Fruit fly (Drosophila melanogaster) whole organism, prepupa: ENCODE results near the gene CLIP-190.
A peak's percentile ranks its signal among the peaks of the same experiment; 100 is the strongest.

Experiments used
- CG10631 ChIP-seq: fragments of 200-800 bp; sonication (Bioruptor generic); optimal IDR thresholded peaks from 2 replicates; lab custom pipeline; 2016; ENCODE audit warnings: missing biosample characterization, missing genetic modification characterization
- CG10669 ChIP-seq: fragments of 200-800 bp; sonication (Bioruptor generic); optimal IDR thresholded peaks from 3 replicates; lab custom pipeline; 2018; ENCODE audit warnings: missing biosample characterization, mild to moderate bottlenecking, missing genetic modification characterization, moderate library complexity
- CG11294 ChIP-seq: fragments of 200-800 bp; sonication (Bioruptor generic); IDR thresholded peaks from 2 replicates; pipeline ENCODE4 v1.3.6; 2022; ENCODE audit warnings: missing biosample characterization, missing genetic modification characterization
- CG11762 ChIP-seq: fragments of 200-800 bp; sonication (Bioruptor generic); optimal IDR thresholded peaks from 3 replicates; lab custom pipeline; 2016; ENCODE audit warnings: missing biosample characterization, missing genetic modification characterization; ENCODE audit not compliant: insufficient read depth
- CG15336 ChIP-seq: fragments of 200-800 bp; sonication (Bioruptor generic); IDR thresholded peaks from 2 replicates; pipeline ENCODE4 v1.3.6; 2022; ENCODE audit warnings: missing biosample characterization, missing genetic modification characterization
- CG3032 ChIP-seq: fragments of 200-800 bp; optimal IDR thresholded peaks from 2 replicates; lab custom pipeline; 2019; ENCODE audit warnings: missing biosample characterization, mild to moderate bottlenecking, missing genetic modification characterization, moderate library complexity
- CG31627 ChIP-seq: fragments of 200-800 bp; sonication (Bioruptor generic); optimal IDR thresholded peaks from 3 replicates; lab custom pipeline; 2016; ENCODE audit warnings: missing biosample characterization, missing genetic modification characterization
- CG32006 ChIP-seq: fragments of 200-800 bp; sonication (Bioruptor generic); optimal IDR thresholded peaks from 3 replicates; lab custom pipeline; 2017; ENCODE audit warnings: missing biosample characterization, mild to moderate bottlenecking, missing genetic modification characterization
- CG3919 ChIP-seq: fragments of 200-800 bp; sonication (Bioruptor generic); optimal IDR thresholded peaks from 3 replicates; lab custom pipeline; 2016; ENCODE audit warnings: missing biosample characterization, missing genetic modification characterization
- CG4318 ChIP-seq: fragments of 200-800 bp; sonication (Bioruptor generic); optimal IDR thresholded peaks from 3 replicates; lab custom pipeline; 2017; ENCODE audit warnings: missing biosample characterization, mild to moderate bottlenecking, missing genetic modification characterization
- CG6163 ChIP-seq: fragments of 200-800 bp; sonication (Bioruptor generic); IDR thresholded peaks from 3 replicates; pipeline ENCODE4 v1.3.6; 2022; ENCODE audit warnings: missing biosample characterization, missing genetic modification characterization
- CG6276 ChIP-seq: fragments of 200-800 bp; sonication (Bioruptor generic); optimal IDR thresholded peaks from 2 replicates; lab custom pipeline; 2017; ENCODE audit warnings: missing biosample characterization, mild to moderate bottlenecking, missing genetic modification characterization
- CG6808 ChIP-seq: fragments of 200-800 bp; sonication (Bioruptor generic); optimal IDR thresholded peaks from 3 replicates; lab custom pipeline; 2017; ENCODE audit warnings: missing biosample characterization, missing genetic modification characterization, mild to moderate bottlenecking, moderate library complexity, missing genetic modification reagents
- CG6854 ChIP-seq: fragments of 200-800 bp; sonication (Bioruptor generic); optimal IDR thresholded peaks from 2 replicates; lab custom pipeline; 2017; ENCODE audit warnings: missing biosample characterization, mild to moderate bottlenecking, missing genetic modification characterization
- CG7368 ChIP-seq: fragments of 200-800 bp; sonication (Bioruptor generic); optimal IDR thresholded peaks from 3 replicates; lab custom pipeline; 2016; ENCODE audit warnings: missing biosample characterization, missing genetic modification characterization
- CG8119 ChIP-seq: fragments of 200-800 bp; sonication (Bioruptor generic); IDR thresholded peaks from 3 replicates; pipeline ENCODE4 v1.3.6; 2022; ENCODE audit warnings: missing biosample characterization, missing genetic modification characterization
- CG8319 ChIP-seq: fragments of 200-800 bp; sonication (Bioruptor generic); optimal IDR thresholded peaks from 3 replicates; lab custom pipeline; 2016; ENCODE audit warnings: missing biosample characterization, missing genetic modification characterization
- Eip75B ChIP-seq: fragments of 200-800 bp; sonication (Bioruptor generic); optimal IDR thresholded peaks from 3 replicates; lab custom pipeline; 2016; ENCODE audit warnings: missing biosample characterization, missing genetic modification characterization
- Eip78C ChIP-seq: fragments of 200-800 bp; sonication (Bioruptor generic); peaks from one replicate; lab custom pipeline; 2016; ENCODE audit warnings: missing biosample characterization, missing genetic modification characterization
- Eip93F ChIP-seq: fragments of 200-800 bp; sonication (Bioruptor generic); optimal IDR thresholded peaks from 2 replicates; lab custom pipeline; 2016; ENCODE audit warnings: missing biosample characterization, mild to moderate bottlenecking, missing genetic modification characterization
- Ets96B ChIP-seq: fragments of 200-800 bp; optimal IDR thresholded peaks from 2 replicates; lab custom pipeline; 2019; ENCODE audit warnings: missing biosample characterization, mild to moderate bottlenecking, missing genetic modification characterization, moderate library complexity
- Hr38 ChIP-seq: sonication (Bioruptor generic); optimal IDR thresholded peaks from 2 replicates; lab custom pipeline; 2016; ENCODE audit warnings: missing biosample characterization, missing genetic modification characterization
- Hr39 ChIP-seq: fragments of 200-800 bp; sonication (Bioruptor generic); optimal IDR thresholded peaks from 2 replicates; lab custom pipeline; 2016; ENCODE audit warnings: missing biosample characterization, missing genetic modification characterization
- Hr4 ChIP-seq: fragments of 200-800 bp; sonication (Bioruptor generic); optimal IDR thresholded peaks from 3 replicates; lab custom pipeline; 2016; ENCODE audit warnings: missing biosample characterization, missing genetic modification characterization
- Lpt ChIP-seq: fragments of 200-800 bp; sonication (Bioruptor generic); optimal IDR thresholded peaks from 3 replicates; lab custom pipeline; 2016; ENCODE audit warnings: missing biosample characterization, missing genetic modification characterization
- OdsH ChIP-seq: fragments of 200-800 bp; sonication (Bioruptor generic); optimal IDR thresholded peaks from 3 replicates; lab custom pipeline; 2016; ENCODE audit warnings: missing biosample characterization, missing genetic modification characterization
- Smox ChIP-seq: fragments of 200-800 bp; sonication (Bioruptor generic); optimal IDR thresholded peaks from 3 replicates; lab custom pipeline; 2016; ENCODE audit warnings: missing biosample characterization, missing genetic modification characterization
- Sox102F ChIP-seq: fragments of 200-800 bp; sonication (Bioruptor generic); optimal IDR thresholded peaks from 2 replicates; lab custom pipeline; 2016; ENCODE audit warnings: missing biosample characterization, mild to moderate bottlenecking, missing genetic modification characterization
- Sox14 ChIP-seq: fragments of 200-800 bp; sonication (Bioruptor generic); optimal IDR thresholded peaks from 3 replicates; lab custom pipeline; 2016; ENCODE audit warnings: missing biosample characterization, missing genetic modification characterization
- achi ChIP-seq: fragments of 200-800 bp; sonication (Bioruptor generic); optimal IDR thresholded peaks from 3 replicates; lab custom pipeline; 2016; ENCODE audit warnings: missing biosample characterization, missing genetic modification characterization
- acj6 ChIP-seq: fragments of 200-800 bp; sonication (Bioruptor generic); optimal IDR thresholded peaks from 3 replicates; lab custom pipeline; 2016; ENCODE audit warnings: missing biosample characterization, missing genetic modification characterization
- dsx ChIP-seq: fragments of 200-800 bp; optimal IDR thresholded peaks from 3 replicates; lab custom pipeline; 2019; ENCODE audit warnings: missing biosample characterization, mild to moderate bottlenecking, missing genetic modification characterization, moderate library complexity; ENCODE audit not compliant: poor library complexity, severe bottlenecking
- eg ChIP-seq: fragments of 200-800 bp; sonication (Bioruptor generic); IDR thresholded peaks from 3 replicates; pipeline ENCODE4 v1.3.6; 2022; ENCODE audit warnings: missing biosample characterization, missing genetic modification characterization
- esn ChIP-seq: fragments of 200-800 bp; sonication (Bioruptor generic); optimal IDR thresholded peaks from 2 replicates; lab custom pipeline; 2016; ENCODE audit warnings: missing biosample characterization, mild to moderate bottlenecking, missing genetic modification characterization, moderate library complexity
- fd59A ChIP-seq: fragments of 200-800 bp; sonication (Bioruptor generic); optimal IDR thresholded peaks from 2 replicates; lab custom pipeline; 2017; ENCODE audit warnings: missing biosample characterization, mild to moderate bottlenecking, missing genetic modification characterization, missing genetic modification reagents
- fd85E ChIP-seq: fragments of 200-800 bp; sonication (Bioruptor generic); optimal IDR thresholded peaks from 3 replicates; lab custom pipeline; 2016; ENCODE audit warnings: missing biosample characterization, missing genetic modification characterization
- fkh ChIP-seq: fragments of 200-800 bp; sonication (Bioruptor generic); optimal IDR thresholded peaks from 3 replicates; lab custom pipeline; 2017; ENCODE audit warnings: missing biosample characterization, mild to moderate bottlenecking, missing genetic modification characterization, moderate library complexity
- lz ChIP-seq: fragments of 200-800 bp; sonication (Bioruptor generic); optimal IDR thresholded peaks from 3 replicates; lab custom pipeline; 2016; ENCODE audit warnings: missing biosample characterization, missing genetic modification characterization
- pdm3 ChIP-seq: fragments of 200-800 bp; sonication (Bioruptor generic); optimal IDR thresholded peaks from 3 replicates; lab custom pipeline; 2016; ENCODE audit warnings: missing biosample characterization, missing genetic modification characterization
- salr ChIP-seq, 2 experiments: fragments of 200-800 bp; sonication (Bioruptor generic); optimal IDR thresholded peaks; 3 replicates each; lab custom pipeline; 2016 to 2018; ENCODE audit warnings: missing biosample characterization in 2 of 2, missing genetic modification characterization in 2 of 2, mild to moderate bottlenecking in 1 of 2
- spab ChIP-seq: fragments of 200-800 bp; sonication (Bioruptor generic); optimal IDR thresholded peaks from 2 replicates; lab custom pipeline; 2017; ENCODE audit warnings: missing biosample characterization, mild to moderate bottlenecking, missing genetic modification characterization, missing genetic modification reagents
- svp ChIP-seq: fragments of 200-800 bp; sonication (Bioruptor generic); peaks from one replicate; lab custom pipeline; 2016; ENCODE audit warnings: missing biosample characterization, missing genetic modification characterization
- vri ChIP-seq: fragments of 200-800 bp; sonication (Bioruptor generic); optimal IDR thresholded peaks from 3 replicates; lab custom pipeline; 2016; ENCODE audit warnings: missing biosample characterization, mild to moderate bottlenecking, missing genetic modification characterization

The CLIP-190 gene

DNA sequence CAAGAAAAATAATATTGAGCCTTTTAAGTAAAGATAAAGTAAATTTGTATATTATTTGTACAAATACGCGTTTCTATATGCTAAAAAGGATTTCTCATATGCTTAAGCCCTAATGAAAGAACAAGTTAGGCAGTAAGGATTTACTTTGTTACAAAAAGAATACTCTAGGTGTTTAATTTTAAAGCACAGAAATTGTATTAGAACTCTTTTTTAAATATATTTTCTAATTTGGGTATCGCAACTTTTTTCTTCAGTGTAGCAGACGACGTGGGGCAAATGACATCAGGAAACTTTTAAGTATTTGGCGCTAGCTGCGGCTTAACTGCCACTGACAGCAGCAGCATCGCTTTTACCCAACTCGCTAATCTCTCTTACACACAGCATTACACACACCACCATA, 37.6 kb downstream of the CLIP-190 start:
- peak; percentile 67 for TF ChIP-seq svp (GFP tag; lab: Kevin White, UChicago)
- peak; percentile 61 for TF ChIP-seq Eip78C (GFP tag; lab: Kevin White, UChicago)
- peak; percentile 3 for TF ChIP-seq Ets96B
- TF ChIP-seq CG3919 (GFP tag; lab: Kevin White, UChicago), result no peak
- peak; percentile 29 for TF ChIP-seq pdm3 (GFP tag; lab: Kevin White, UChicago)
- TF ChIP-seq spab (GFP tag; lab: Kevin White, UChicago), result no peak
- TF ChIP-seq Lpt, result no peak
- TF ChIP-seq acj6 (GFP tag; lab: Kevin White, UChicago), result peak; percentile 3
- no peak for TF ChIP-seq CG6276 (GFP tag; lab: Kevin White, UChicago)
- no peak for TF ChIP-seq CG8319 (GFP tag; lab: Kevin White, UChicago)
- TF ChIP-seq CG4318 (GFP tag; lab: Kevin White, UChicago), result no peak
- TF ChIP-seq CG32006 (GFP tag; lab: Kevin White, UChicago), result no peak
- TF ChIP-seq CG31627 (GFP tag; lab: Kevin White, UChicago), result peak; percentile 6
- no peak for TF ChIP-seq CG6808 (GFP tag; lab: Kevin White, UChicago)
- no peak for TF ChIP-seq Eip75B (GFP tag; lab: Kevin White, UChicago)
- no peak for TF ChIP-seq OdsH

DNA sequence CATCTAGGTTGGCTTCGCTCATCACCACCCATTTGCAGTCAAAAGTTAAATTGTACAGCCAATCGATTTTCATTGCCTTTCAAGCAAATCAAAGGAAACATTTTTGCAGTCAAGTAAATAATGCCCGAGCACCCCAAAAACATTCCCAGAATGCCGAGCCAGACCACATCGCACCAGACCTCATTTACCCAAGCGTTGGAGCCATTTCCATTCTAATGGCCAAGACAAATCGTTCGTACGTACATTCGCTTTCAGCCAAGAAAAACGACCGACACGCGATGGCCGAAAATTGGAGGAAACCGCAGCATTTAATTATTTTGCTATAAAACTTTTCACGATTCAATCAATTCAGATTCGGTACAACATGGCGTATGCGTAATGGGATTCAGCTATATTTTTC, 40.5 kb downstream of the CLIP-190 start:
- no peak for TF ChIP-seq Hr4
- TF ChIP-seq CG15336 (GFP tag; lab: Robert Waterston, UW), result no peak
- no peak for TF ChIP-seq lz (GFP tag; lab: Kevin White, UChicago)
- no peak for TF ChIP-seq Hr39 (GFP tag; lab: Kevin White, UChicago)
- TF ChIP-seq esn (GFP tag; lab: Kevin White, UChicago), result no peak
- no peak for TF ChIP-seq Sox14 (GFP tag; lab: Kevin White, UChicago)
- no peak for TF ChIP-seq salr (GFP tag; optimal IDR thresholded peaks at IDR 0.05; lab: Kevin White, UChicago)
- TF ChIP-seq fkh (GFP tag; lab: Kevin White, UChicago), result no peak
- TF ChIP-seq dsx (GFP tag; lab: Kevin White, UChicago), result no peak
- no peak for TF ChIP-seq acj6 (GFP tag; lab: Kevin White, UChicago)
- no peak for TF ChIP-seq CG11294 (GFP tag; lab: Robert Waterston, UW)
- TF ChIP-seq, all 60 proteins: peak for 0

DNA sequence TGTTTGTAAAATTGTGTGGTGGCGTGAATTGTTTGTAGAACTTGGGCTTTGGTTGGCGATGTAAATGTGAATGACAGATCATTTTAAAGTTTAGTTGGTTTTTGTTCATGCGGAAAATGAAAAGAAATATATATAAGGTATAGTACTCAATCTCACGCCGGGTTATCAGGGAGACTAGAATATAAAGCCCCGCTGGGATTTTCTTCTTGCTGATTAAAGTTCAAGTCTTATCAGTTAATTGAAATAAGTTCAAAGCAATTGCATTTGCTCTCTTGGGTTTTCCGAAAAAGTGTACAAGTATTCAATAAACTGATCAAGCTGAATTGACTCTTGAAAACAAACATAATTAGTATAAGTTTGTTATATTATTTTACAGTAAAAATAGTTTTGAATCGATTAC, 40.9 kb downstream of the CLIP-190 start:
- peak; percentile 92 for TF ChIP-seq svp (GFP tag; lab: Kevin White, UChicago)
- TF ChIP-seq Hr39 (GFP tag; lab: Kevin White, UChicago), result no peak

DNA sequence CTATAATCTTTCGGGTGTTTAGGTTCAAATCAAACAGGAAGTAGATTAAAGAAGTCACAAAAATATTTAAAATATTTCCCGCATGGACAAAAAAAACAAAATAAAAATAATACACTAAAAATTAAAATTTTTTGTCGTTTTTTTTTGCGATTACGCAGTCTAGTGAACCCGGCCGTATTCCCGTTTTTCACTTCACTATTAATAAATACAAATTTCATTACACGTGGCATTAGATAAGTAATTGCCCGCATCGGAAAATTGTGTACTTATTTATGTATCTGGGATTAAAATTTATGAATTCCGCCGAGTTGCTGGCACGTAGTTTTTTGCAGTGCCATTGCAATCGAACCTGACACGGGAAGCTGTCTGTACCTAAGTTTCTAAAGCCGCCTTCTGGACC, 42.7 kb downstream of the CLIP-190 start:
- TF ChIP-seq CG31627 (GFP tag; lab: Kevin White, UChicago) (peak; percentile 15), Sox102F (peak; percentile 4), CG3919 (GFP tag; lab: Kevin White, UChicago) (peak; percentile 17), CG3032 (tag; lab: Kevin White, UChicago) (peak; percentile 26), CG6163 (GFP tag; lab: Robert Waterston, UW) (0 out of 3 replicates have a peak, but pooled peaks have one; percentile 33), Ets96B (peak; percentile 40), Hr39 (GFP tag; lab: Kevin White, UChicago) (peak; percentile 21), CG6276 (GFP tag; lab: Kevin White, UChicago) (peak; percentile 50), CG32006 (GFP tag; lab: Kevin White, UChicago) (peak; percentile 76), Smox (GFP tag; lab: Kevin White, UChicago) (peak; percentile 10), spab (GFP tag; lab: Kevin White, UChicago) (no peak), Eip93F (GFP tag; lab: Kevin White, UChicago) (no peak), Sox14 (GFP tag; lab: Kevin White, UChicago) (peak; percentile 32), CG15336 (GFP tag; lab: Robert Waterston, UW) (peak; percentile 57), OdsH (peak; percentile 54), Lpt (no peak), CG7368 (no peak), CG6808 (GFP tag; lab: Kevin White, UChicago) (peak; percentile 41), achi (peak; percentile 27), CG11762 (GFP tag; lab: Kevin White, UChicago) (peak; percentile 10), CG10631 (peak; percentile 23), CG10669 (GFP tag; lab: Kevin White, UChicago) (peak; percentile 4), lz (GFP tag; lab: Kevin White, UChicago) (peak; percentile 30), fd85E (GFP tag; lab: Kevin White, UChicago) (no peak), CG8119 (GFP tag; lab: Robert Waterston, UW) (0 out of 3 replicates have a peak, but pooled peaks have one; percentile 28), esn (GFP tag; lab: Kevin White, UChicago) (peak; percentile 37), Hr38 (GFP tag; lab: Kevin White, UChicago) (no peak), fd59A (GFP tag; lab: Kevin White, UChicago) (peak; percentile 12), CG6854 (no peak), eg (GFP tag; lab: Robert Waterston, UW) (peak; percentile 24; the same call in 1 of the 3 replicates), vri (GFP tag; lab: Kevin White, UChicago) (no peak), Hr4 (peak; percentile 55)
